Worm (Caenorhabditis elegans) whole organism, L4 larva: ENCODE measurements around the gene hsp-43.

Experiments
- F10B5.3 ChIP-seq: sonication (generic microtip); optimal IDR thresholded peaks from 2 replicates; lab custom pipeline; 2016; ENCODE audit warnings: mild to moderate bottlenecking, missing genetic modification characterization, missing compliant biosample characterization
- F26F4.8 ChIP-seq: fragments of 200-800 bp; sonication (Bioruptor generic); conservative IDR thresholded peaks from 2 replicates; pipeline ENCODE4 v1.3.6; 2022; ENCODE audit warnings: missing genetic modification characterization, missing compliant biosample characterization
- T26A8.4 ChIP-seq: fragments of 200-800 bp; sonication (Bioruptor generic); IDR thresholded peaks from 2 replicates; pipeline ENCODE4 v1.3.6; 2022; ENCODE audit warnings: missing genetic modification characterization, missing compliant biosample characterization
- Y5F2A.4 ChIP-seq: fragments of 200-800 bp; sonication (Bioruptor generic); optimal IDR thresholded peaks from 2 replicates; lab custom pipeline; 2018; ENCODE audit warnings: mild to moderate bottlenecking, missing genetic modification characterization, missing compliant biosample characterization
- Y75B8A.6 ChIP-seq: fragments of 200-800 bp; sonication (Bioruptor generic); IDR thresholded peaks from 2 replicates; pipeline ENCODE4 v1.3.6; 2022; ENCODE audit warnings: missing genetic modification reagents, missing genetic modification characterization, missing compliant biosample characterization
- ZK546.5 ChIP-seq, 2 experiments: sonication (generic microtip); optimal IDR thresholded peaks; 2 replicates each; lab custom pipeline; 2017; ENCODE audit warnings: missing biosample characterization in 2 of 2, missing genetic modification characterization in 2 of 2
- aha-1 ChIP-seq: fragments of 150-350 bp; peaks from one replicate; lab custom pipeline; 2014; ENCODE audit warnings: missing biosample characterization, missing genetic modification characterization
- ceh-28 ChIP-seq: fragments of 150-350 bp; optimal IDR thresholded peaks from 2 replicates; lab custom pipeline; 2014; ENCODE audit warnings: missing biosample characterization, missing genetic modification reagents, missing genetic modification characterization
- ceh-62 ChIP-seq: sonication (generic microtip); optimal IDR thresholded peaks from 2 replicates; lab custom pipeline; 2017; ENCODE audit warnings: missing biosample characterization, missing genetic modification characterization
- ceh-82 ChIP-seq: sonication (generic microtip); optimal IDR thresholded peaks from 2 replicates; lab custom pipeline; 2017; ENCODE audit warnings: missing biosample characterization, missing genetic modification characterization
- cey-2 ChIP-seq: sonication (generic microtip); optimal IDR thresholded peaks from 3 replicates; lab custom pipeline; 2017; ENCODE audit warnings: missing genetic modification characterization, mild to moderate bottlenecking, missing compliant biosample characterization, antibody characterized with exemption, borderline replicate concordance; ENCODE audit not compliant: insufficient read depth
- daf-16 ChIP-seq, 3 experiments: sonication (generic microtip); optimal IDR thresholded peaks; 2 replicates each; lab custom pipeline; 2016 to 2017; ENCODE audit warnings: missing genetic modification characterization in 3 of 3, missing genetic modification reagents in 3 of 3, mild to moderate bottlenecking in 2 of 3, missing compliant biosample characterization in 2 of 3, missing biosample characterization in 1 of 3, moderate library complexity in 1 of 3
- daf-19 ChIP-seq: fragments of 200-800 bp; sonication (Bioruptor generic); conservative IDR thresholded peaks from 2 replicates; pipeline ENCODE4 v1.3.6; 2022; ENCODE audit warnings: missing genetic modification characterization, missing compliant biosample characterization
- dmd-9 ChIP-seq: fragments of 200-800 bp; sonication (Bioruptor generic); IDR thresholded peaks from 2 replicates; pipeline ENCODE4 v1.3.6; 2022; ENCODE audit warnings: missing genetic modification reagents, missing genetic modification characterization, missing compliant biosample characterization
- dpl-1 ChIP-seq: fragments of 150-350 bp; optimal IDR thresholded peaks from 2 replicates; lab custom pipeline; 2014; ENCODE audit warnings: missing biosample characterization, missing genetic modification reagents, missing genetic modification characterization
- dve-1 ChIP-seq: sonication (generic microtip); optimal IDR thresholded peaks from 2 replicates; lab custom pipeline; 2017; ENCODE audit warnings: antibody characterized with exemption, mild to moderate bottlenecking, missing genetic modification characterization, missing compliant biosample characterization; ENCODE audit not compliant: insufficient read depth
- egl-27 ChIP-seq: sonication (generic microtip); optimal IDR thresholded peaks from 3 replicates; lab custom pipeline; 2017; ENCODE audit warnings: missing biosample characterization, missing genetic modification reagents, missing genetic modification characterization
- fos-1 ChIP-seq: fragments of 150-350 bp; optimal IDR thresholded peaks from 2 replicates; lab custom pipeline; 2014; ENCODE audit warnings: missing biosample characterization, missing genetic modification characterization
- hlh-11 ChIP-seq: fragments of 200-800 bp; sonication (Bioruptor generic); optimal IDR thresholded peaks from 2 replicates; lab custom pipeline; 2018; ENCODE audit warnings: mild to moderate bottlenecking, missing genetic modification characterization, missing compliant biosample characterization
- hlh-30 ChIP-seq: sonication (generic microtip); optimal IDR thresholded peaks from 2 replicates; lab custom pipeline; 2017; ENCODE audit warnings: antibody characterized with exemption, mild to moderate bottlenecking, missing genetic modification characterization, missing compliant biosample characterization; ENCODE audit not compliant: insufficient read depth
- hmg-1.1 ChIP-seq: fragments of 200-800 bp; sonication (Bioruptor generic); IDR thresholded peaks from 2 replicates; pipeline ENCODE4 v1.3.6; 2022; ENCODE audit warnings: missing genetic modification reagents, missing genetic modification characterization, missing compliant biosample characterization
- lin-29 ChIP-seq: fragments of 200-800 bp; sonication (Bioruptor generic); IDR thresholded peaks from 2 replicates; pipeline ENCODE4 v1.3.6; 2022; ENCODE audit warnings: missing genetic modification reagents, missing genetic modification characterization, missing compliant biosample characterization
- lir-3 ChIP-seq: sonication (generic microtip); optimal IDR thresholded peaks from 2 replicates; lab custom pipeline; 2016; ENCODE audit warnings: mild to moderate bottlenecking, missing genetic modification characterization, missing compliant biosample characterization
- lsy-2 ChIP-seq, 2 experiments: fragments of 150-350 bp in 1 of 2; sonication (generic microtip) in 1 of 2; optimal IDR thresholded peaks; 2 replicates each; lab custom pipeline; 2014 to 2017; ENCODE audit warnings: missing biosample characterization in 2 of 2, missing genetic modification characterization in 2 of 2
- madf-5 ChIP-seq, 2 experiments: fragments of 200-800 bp; sonication (Bioruptor generic); IDR thresholded peaks; 2 replicates each; pipeline ENCODE4 v1.3.6; 2022; ENCODE audit warnings: missing compliant biosample characterization in 2 of 2, missing genetic modification characterization in 2 of 2
- mdl-1 ChIP-seq, 2 experiments: fragments of 150-350 bp in 1 of 2; sonication (generic microtip) in 1 of 2; optimal IDR thresholded peaks; 2 replicates each; lab custom pipeline; 2014 to 2017; ENCODE audit warnings: missing biosample characterization in 2 of 2, missing genetic modification characterization in 2 of 2
- mdt-29 ChIP-seq: fragments of 200-800 bp; sonication (Bioruptor generic); IDR thresholded peaks from 2 replicates; pipeline ENCODE4 v1.3.6; 2022; ENCODE audit warnings: missing genetic modification reagents, missing genetic modification characterization, missing compliant biosample characterization
- mep-1 ChIP-seq: fragments of 150-350 bp; sonication (generic microtip); optimal IDR thresholded peaks from 3 replicates; lab custom pipeline; 2014; ENCODE audit warnings: missing biosample characterization, missing genetic modification characterization
- mes-2 ChIP-seq: sonication (generic microtip); optimal IDR thresholded peaks from 2 replicates; lab custom pipeline; 2016; ENCODE audit warnings: missing genotype, mild to moderate bottlenecking, missing genetic modification characterization, missing compliant biosample characterization; ENCODE audit not compliant: poor library complexity, severe bottlenecking
- mxl-3 ChIP-seq: fragments of 200-800 bp; sonication (Bioruptor generic); optimal IDR thresholded peaks from 2 replicates; lab custom pipeline; 2018; ENCODE audit warnings: mild to moderate bottlenecking, missing genetic modification characterization, missing compliant biosample characterization
- nhr-10 ChIP-seq: fragments of 150-350 bp; optimal IDR thresholded peaks from 2 replicates; lab custom pipeline; 2014; ENCODE audit warnings: missing biosample characterization, missing genetic modification characterization
- nhr-102 ChIP-seq: sonication (generic microtip); optimal IDR thresholded peaks from 2 replicates; lab custom pipeline; 2016; ENCODE audit warnings: mild to moderate bottlenecking, missing genetic modification characterization, moderate library complexity, missing compliant biosample characterization
- nhr-25 ChIP-seq: sonication (generic microtip); optimal IDR thresholded peaks from 2 replicates; lab custom pipeline; 2017; ENCODE audit warnings: missing genetic modification characterization, mild to moderate bottlenecking, missing compliant biosample characterization, antibody characterized with exemption, moderate library complexity, borderline replicate concordance; ENCODE audit not compliant: insufficient read depth
- nhr-28 ChIP-seq: fragments of 150-350 bp; optimal IDR thresholded peaks from 2 replicates; lab custom pipeline; 2014; ENCODE audit warnings: missing biosample characterization, missing genetic modification characterization
- nhr-42 ChIP-seq: fragments of 200-800 bp; sonication (Bioruptor generic); IDR thresholded peaks from 2 replicates; pipeline ENCODE4 v1.3.6; 2022; ENCODE audit warnings: missing genetic modification characterization, missing compliant biosample characterization
- nhr-6 ChIP-seq: fragments of 150-350 bp; optimal IDR thresholded peaks from 2 replicates; lab custom pipeline; 2014; ENCODE audit warnings: missing biosample characterization, missing genetic modification characterization
- nhr-77 ChIP-seq: fragments of 150-350 bp; optimal IDR thresholded peaks from 2 replicates; lab custom pipeline; 2014; ENCODE audit warnings: missing biosample characterization, missing genetic modification characterization
- php-3 ChIP-seq: fragments of 200-800 bp; sonication (Bioruptor generic); IDR thresholded peaks from 2 replicates; pipeline ENCODE4 v1.3.6; 2022; ENCODE audit warnings: missing genetic modification reagents, missing genetic modification characterization, missing compliant biosample characterization
- pqm-1 ChIP-seq: sonication (generic microtip); optimal IDR thresholded peaks from 2 replicates; lab custom pipeline; 2017; ENCODE audit warnings: missing biosample characterization, missing genetic modification characterization
- rbr-2 ChIP-seq: sonication (generic microtip); optimal IDR thresholded peaks from 2 replicates; lab custom pipeline; 2016; ENCODE audit warnings: missing genotype, missing genetic modification characterization, missing compliant biosample characterization
- saeg-2 ChIP-seq: fragments of 200-800 bp; sonication (Bioruptor generic); IDR thresholded peaks from 2 replicates; pipeline ENCODE4 v1.3.6; 2022; ENCODE audit warnings: missing genetic modification reagents, missing genetic modification characterization, missing compliant biosample characterization
- sdz-12 ChIP-seq: fragments of 200-800 bp; sonication (Bioruptor generic); optimal IDR thresholded peaks from 2 replicates; lab custom pipeline; 2018; ENCODE audit warnings: mild to moderate bottlenecking, missing genetic modification characterization, missing compliant biosample characterization
- snpc-1.2 ChIP-seq: fragments of 200-800 bp; sonication (Bioruptor generic); IDR thresholded peaks from 2 replicates; pipeline ENCODE4 v1.3.6; 2022; ENCODE audit warnings: missing genetic modification reagents, missing genetic modification characterization, missing compliant biosample characterization
- unc-130 ChIP-seq: sonication (generic microtip); optimal IDR thresholded peaks from 2 replicates; lab custom pipeline; 2016; ENCODE audit warnings: missing genetic modification reagents, missing genetic modification characterization, missing compliant biosample characterization
- unc-62 ChIP-seq, 3 experiments: fragments of 150-350 bp in 1 of 3; sonication (generic microtip); optimal IDR thresholded peaks in 2 of 3; peaks in 1 of 3; 1 replicate in 1 of 3; 2 replicates in 2 of 3; lab custom pipeline; 2014 to 2017; ENCODE audit warnings: missing biosample characterization in 3 of 3, missing genetic modification characterization in 3 of 3, missing genetic modification reagents in 3 of 3, missing genotype in 1 of 3
- zfp-3 ChIP-seq: fragments of 200-800 bp; sonication (Bioruptor generic); conservative IDR thresholded peaks from 2 replicates; pipeline ENCODE4 v1.3.6; 2022; ENCODE audit warnings: missing genetic modification reagents, missing genetic modification characterization, missing compliant biosample characterization
- ztf-11 ChIP-seq: fragments of 150-350 bp; optimal IDR thresholded peaks from 2 replicates; lab custom pipeline; 2014; ENCODE audit warnings: missing biosample characterization, missing genetic modification characterization
- ztf-7 ChIP-seq: fragments of 150-350 bp; optimal IDR thresholded peaks from 2 replicates; lab custom pipeline; 2014; ENCODE audit warnings: missing biosample characterization, missing genetic modification characterization

hsp-43 gene

ce11 chrX:6271718-6272117, 36.4 kb upstream of the hsp-43 start, which contains the start of gene lro-1 (continued):
- TF ChIP-seq ztf-11: no peak
- TF ChIP-seq hmg-1.1 (GFP tag; lab: Robert Waterston, UW): no peak
- peak; percentile 93 for TF ChIP-seq pqm-1 (tag; lab: Kevin White, UChicago)
- peak; percentile 94 for TF ChIP-seq nhr-28
- no peak for TF ChIP-seq cey-2 (tag; lab: Kevin White, UChicago)
- TF ChIP-seq ceh-62: no peak
- no peak for TF ChIP-seq lin-29
- TF ChIP-seq hlh-11 (tag; lab: Kevin White, UChicago): peak; percentile 89
- TF ChIP-seq F26F4.8 (GFP tag; lab: Robert Waterston, UW): no peak
- TF ChIP-seq saeg-2 (GFP tag; lab: Robert Waterston, UW): no peak
- TF ChIP-seq daf-19: no peak
- TF ChIP-seq dmd-9 (GFP tag; lab: Robert Waterston, UW): no peak
- peak in 1 of 2 experiments; percentile 85 for TF ChIP-seq daf-16 (GFP tag; optimal IDR thresholded peaks at IDR 0.05; lab: Kevin White, UChicago)
- TF ChIP-seq daf-16 (tag; optimal IDR thresholded peaks at IDR 0.05; lab: Kevin White, UChicago): peak; percentile 99
- TF ChIP-seq Y75B8A.6: no peak
- peak; percentile 50 for TF ChIP-seq ztf-7
- peak; percentile 37 for TF ChIP-seq nhr-102
- peak; percentile 76 for TF ChIP-seq hlh-30
- TF ChIP-seq unc-130: no peak
- 0 out of 2 replicates have a peak, but pooled peaks have one; percentile 15 for TF ChIP-seq mdt-29 (GFP tag; lab: Robert Waterston, UW)
- TF ChIP-seq nhr-10: peak; percentile 30
- TF ChIP-seq madf-5 (GFP tag; IDR thresholded peaks at IDR 0.05; lab: Robert Waterston, UW): no peak
- 0 out of 2 replicates have a peak, but pooled peaks have one; percentile 11 for TF ChIP-seq T26A8.4 (GFP tag; lab: Robert Waterston, UW)
- no peak for TF ChIP-seq nhr-42
- no peak for TF ChIP-seq egl-27
- no peak for TF ChIP-seq sdz-12
- TF ChIP-seq lir-3: no peak
- peak in 1 of 2 experiments; percentile 66 for TF ChIP-seq unc-62 (GFP tag; optimal IDR thresholded peaks at IDR 0.05 in 1 of 2; lab: Kevin White, UChicago)
- TF ChIP-seq unc-62 (tag; optimal IDR thresholded peaks at IDR 0.05; lab: Kevin White, UChicago): no peak
- no peak for TF ChIP-seq dpl-1 (GFP tag; lab: Kevin White, UChicago)
- no peak for TF ChIP-seq ceh-82 (tag; lab: Kevin White, UChicago)
- no peak for TF ChIP-seq nhr-6
- TF ChIP-seq php-3 (GFP tag; lab: Robert Waterston, UW): peak; percentile 88
- no peak for TF ChIP-seq ceh-28 (tag; lab: Kevin White, UChicago)
- TF ChIP-seq mep-1 (tag; lab: Kevin White, UChicago): peak; percentile 50
- no peak for TF ChIP-seq snpc-1.2 (GFP tag; lab: Robert Waterston, UW)

ce11 chrX:6266739-6267138, 31.4 kb upstream of the hsp-43 start, which contains the start of gene W05H9.2:
Gene W05H9.2, plus strand, starts transcription at chrX:6267039.
- TF ChIP-seq F10B5.3 (tag; lab: Kevin White, UChicago): no peak
- no peak for TF ChIP-seq fos-1
- TF ChIP-seq nhr-77: no peak
- TF ChIP-seq nhr-25: no peak
- TF ChIP-seq dmd-9 (GFP tag; lab: Robert Waterston, UW): no peak

- TF ChIP-seq cey-2 (tag; lab: Kevin White, UChicago) (no peak), hlh-11 (tag; lab: Kevin White, UChicago) (peak; percentile 53), mes-2 (tag; lab: Kevin White, UChicago) (peak; percentile 39), hlh-30 (peak; percentile 74), mdl-1 (tag; optimal IDR thresholded peaks at IDR 0.05; lab: Kevin White, UChicago) (peak in 1 of 2 experiments; percentile 33), zfp-3 (GFP tag; lab: Robert Waterston, UW) (no peak), ceh-28 (tag; lab: Kevin White, UChicago) (peak; percentile 65), aha-1 (peak; percentile 97), php-3 (GFP tag; lab: Robert Waterston, UW) (no peak), rbr-2 (tag; lab: Kevin White, UChicago) (peak; percentile 48), mxl-3 (GFP tag; lab: Kevin White, UChicago) (no peak), Y5F2A.4 (GFP tag; lab: Kevin White, UChicago) (no peak), lsy-2 (tag; optimal IDR thresholded peaks at IDR 0.05; lab: Kevin White, UChicago) (peak in 1 of 2 experiments; percentile 44), nhr-25 (peak; percentile 2), daf-19 (no peak), dve-1 (tag; lab: Kevin White, UChicago) (peak; percentile 22), ZK546.5 (tag; optimal IDR thresholded peaks at IDR 0.05; lab: Kevin White, UChicago) (no peak)
Observed at ce11 chrX:6263194-6263698, 27.9 kb upstream of the hsp-43 start, which contains the start of gene W05H9.4. Gene W05H9.4, plus strand, starts transcription at chrX:6263648.
